Fruit fly (Drosophila melanogaster) whole organism, embryonic: ENCODE results near the gene ea.

ENCODE experiments used
- Ada2b ChIP-seq: fragments of 200-800 bp; sonication (Bioruptor generic); IDR thresholded peaks from 2 replicates; pipeline ENCODE4 v1.3.6; 2022; ENCODE audit warnings: missing biosample characterization, missing genetic modification characterization
- B-H1 ChIP-seq: fragments of 200-800 bp; sonication (Bioruptor generic); IDR thresholded peaks from 3 replicates; pipeline ENCODE4 v1.3.6; 2022; ENCODE audit warnings: missing biosample characterization, missing genetic modification characterization
- Bdp1 ChIP-seq: fragments of 200-800 bp; sonication (Bioruptor generic); optimal IDR thresholded peaks from 3 replicates; lab custom pipeline; 2016; ENCODE audit warnings: missing biosample characterization, missing genetic modification characterization
- Blimp-1 ChIP-seq: fragments of 200-800 bp; sonication (Bioruptor generic); optimal IDR thresholded peaks from 3 replicates; lab custom pipeline; 2018; ENCODE audit warnings: missing biosample characterization, missing genetic modification characterization, mild to moderate bottlenecking, moderate library complexity, missing genetic modification reagents
- CG10431 ChIP-seq: fragments of 200-800 bp; sonication (Bioruptor generic); optimal IDR thresholded peaks from 3 replicates; lab custom pipeline; 2018; ENCODE audit warnings: missing biosample characterization, mild to moderate bottlenecking, missing genetic modification characterization
- CG10565 ChIP-seq: fragments of 200-800 bp; sonication (Bioruptor generic); optimal IDR thresholded peaks from 3 replicates; lab custom pipeline; 2016; ENCODE audit warnings: missing biosample characterization, mild to moderate bottlenecking, missing genetic modification characterization
- CG11560 ChIP-seq: fragments of 200-800 bp; sonication (Bioruptor generic); IDR thresholded peaks from 3 replicates; pipeline ENCODE4 v1.3.6; 2022; ENCODE audit warnings: missing biosample characterization, missing genetic modification characterization
- CG12219 ChIP-seq: fragments of 200-800 bp; sonication (Bioruptor generic); optimal IDR thresholded peaks from 3 replicates; lab custom pipeline; 2018; ENCODE audit warnings: missing biosample characterization, mild to moderate bottlenecking, missing genetic modification characterization
- CG13894 ChIP-seq: fragments of 200-800 bp; sonication (Bioruptor generic); optimal IDR thresholded peaks from 3 replicates; lab custom pipeline; 2018; ENCODE audit warnings: missing biosample characterization, mild to moderate bottlenecking, missing genetic modification characterization, moderate library complexity
- CG15073 ChIP-seq: fragments of 200-800 bp; sonication (Bioruptor generic); optimal IDR thresholded peaks from 2 replicates; lab custom pipeline; 2016; ENCODE audit warnings: missing biosample characterization, missing genetic modification characterization
- CG15269 ChIP-seq: fragments of 200-800 bp; sonication (Bioruptor generic); optimal IDR thresholded peaks from 2 replicates; lab custom pipeline; 2018; ENCODE audit warnings: missing biosample characterization, mild to moderate bottlenecking, missing genetic modification characterization, moderate library complexity
- CG15514 ChIP-seq: fragments of 200-800 bp; sonication (Bioruptor generic); optimal IDR thresholded peaks from 3 replicates; lab custom pipeline; 2017; ENCODE audit warnings: missing biosample characterization, missing genetic modification characterization, mild to moderate bottlenecking, moderate library complexity, missing genetic modification reagents
- CG1647 ChIP-seq: fragments of 200-800 bp; sonication (Bioruptor generic); optimal IDR thresholded peaks from 3 replicates; lab custom pipeline; 2016; ENCODE audit warnings: missing biosample characterization, missing genetic modification characterization
- CG17385 ChIP-seq: fragments of 200-800 bp; sonication (Bioruptor generic); optimal IDR thresholded peaks from 3 replicates; lab custom pipeline; 2018; ENCODE audit warnings: missing biosample characterization, mild to moderate bottlenecking, missing genetic modification characterization
- CG1832 ChIP-seq: fragments of 200-800 bp; sonication (Bioruptor generic); optimal IDR thresholded peaks from 2 replicates; lab custom pipeline; 2017; ENCODE audit warnings: missing biosample characterization, mild to moderate bottlenecking, missing genetic modification characterization, inconsistent platforms
- CG2120 ChIP-seq: fragments of 200-800 bp; sonication (Bioruptor generic); optimal IDR thresholded peaks from 3 replicates; lab custom pipeline; 2016; ENCODE audit warnings: missing biosample characterization, missing genetic modification characterization
- CG2678 ChIP-seq: fragments of 200-800 bp; sonication (Bioruptor generic); optimal IDR thresholded peaks from 3 replicates; lab custom pipeline; 2019; ENCODE audit warnings: missing biosample characterization, mild to moderate bottlenecking, missing genetic modification characterization, moderate library complexity
- CG32532 ChIP-seq: fragments of 200-800 bp; sonication (Bioruptor generic); IDR thresholded peaks from 2 replicates; pipeline ENCODE4 v1.3.6; 2022; ENCODE audit warnings: missing biosample characterization, missing genetic modification characterization
- CG4404 ChIP-seq: fragments of 200-800 bp; sonication (Bioruptor generic); IDR thresholded peaks from 2 replicates; pipeline ENCODE4 v1.3.6; 2022; ENCODE audit warnings: missing biosample characterization, missing genetic modification characterization
- CG6654 ChIP-seq: fragments of 200-800 bp; sonication (Bioruptor generic); optimal IDR thresholded peaks from 2 replicates; lab custom pipeline; 2017; ENCODE audit warnings: missing biosample characterization, mild to moderate bottlenecking, missing genetic modification characterization
- CG8944 ChIP-seq: fragments of 200-800 bp; sonication (Bioruptor generic); optimal IDR thresholded peaks from 3 replicates; lab custom pipeline; 2016; ENCODE audit warnings: missing biosample characterization, missing genetic modification characterization
- CG9437 ChIP-seq: fragments of 200-800 bp; sonication (Bioruptor generic); optimal IDR thresholded peaks from 2 replicates; lab custom pipeline; 2018; ENCODE audit warnings: missing biosample characterization, mild to moderate bottlenecking, missing genetic modification characterization
- CTCF ChIP-seq: fragments of 200-800 bp; sonication (Bioruptor generic); optimal IDR thresholded peaks from 2 replicates; lab custom pipeline; 2017; ENCODE audit warnings: missing biosample characterization, mild to moderate bottlenecking, missing genetic modification characterization, moderate library complexity
- Deaf1 ChIP-seq: fragments of 200-800 bp; optimal IDR thresholded peaks from 3 replicates; lab custom pipeline; 2019; ENCODE audit warnings: missing biosample characterization, mild to moderate bottlenecking, missing genetic modification characterization, moderate library complexity
- Dp ChIP-seq: fragments of 200-800 bp; sonication (Bioruptor generic); optimal IDR thresholded peaks from 2 replicates; lab custom pipeline; 2018; ENCODE audit warnings: missing biosample characterization, mild to moderate bottlenecking, missing genetic modification characterization, moderate library complexity
- Elba2 ChIP-seq: fragments of 200-800 bp; sonication (Bioruptor generic); optimal IDR thresholded peaks from 3 replicates; lab custom pipeline; 2016; ENCODE audit warnings: missing biosample characterization, missing genetic modification characterization
- Hr51 ChIP-seq, 2 experiments: fragments of 200-800 bp; sonication (Bioruptor generic); optimal IDR thresholded peaks; 2 replicates in 1 of 2; 3 replicates in 1 of 2; lab custom pipeline; 2016 to 2018; ENCODE audit warnings: missing biosample characterization in 2 of 2, missing genetic modification characterization in 2 of 2, mild to moderate bottlenecking in 1 of 2, moderate library complexity in 1 of 2
- Lpt ChIP-seq: fragments of >200 bp; optimal IDR thresholded peaks from 2 replicates; lab custom pipeline; 2018; ENCODE audit warnings: missing biosample characterization, missing genetic modification characterization
- Mrtf ChIP-seq: fragments of 200-800 bp; sonication (Bioruptor generic); IDR thresholded peaks from 3 replicates; pipeline ENCODE4 v1.3.6; 2022; ENCODE audit warnings: missing biosample characterization, missing genetic modification characterization
- Rx ChIP-seq: fragments of 200-800 bp; sonication (Bioruptor generic); IDR thresholded peaks from 2 replicates; pipeline ENCODE4 v1.3.6; 2022; ENCODE audit warnings: missing biosample characterization, missing genetic modification characterization
- Stat92E ChIP-seq, 3 experiments: fragments of >200 bp in 2 of 3; fragments of 200-800 bp in 1 of 3; sonication (Bioruptor generic) in 1 of 3; optimal IDR thresholded peaks; 2 replicates each; lab custom pipeline; 2017 to 2019; ENCODE audit warnings: missing biosample characterization in 3 of 3, missing genetic modification characterization in 3 of 3, mild to moderate bottlenecking in 1 of 3, moderate library complexity in 1 of 3
- TFAM ChIP-seq: fragments of 200-800 bp; sonication (Bioruptor generic); optimal IDR thresholded peaks from 2 replicates; lab custom pipeline; 2017; ENCODE audit warnings: missing biosample characterization, missing genetic modification characterization, inconsistent platforms
- Tbp ChIP-seq: fragments of >200 bp; optimal IDR thresholded peaks from 2 replicates; lab custom pipeline; 2018; ENCODE audit warnings: missing biosample characterization, missing genetic modification characterization
- ab ChIP-seq: fragments of 200-800 bp; sonication (Bioruptor generic); optimal IDR thresholded peaks from 2 replicates; lab custom pipeline; 2016; ENCODE audit warnings: missing biosample characterization, missing genetic modification characterization
- ac ChIP-seq: fragments of 200-800 bp; sonication (Bioruptor generic); optimal IDR thresholded peaks from 3 replicates; lab custom pipeline; 2017; ENCODE audit warnings: missing biosample characterization, mild to moderate bottlenecking, missing genetic modification characterization
- ara ChIP-seq: fragments of 200-800 bp; sonication (Bioruptor generic); IDR thresholded peaks from 2 replicates; pipeline ENCODE4 v1.3.6; 2022; ENCODE audit warnings: missing biosample characterization, missing genetic modification characterization
- dimm ChIP-seq: fragments of 200-800 bp; sonication (Bioruptor generic); IDR thresholded peaks from 2 replicates; pipeline ENCODE4 v1.3.6; 2022; ENCODE audit warnings: missing biosample characterization, missing genetic modification characterization
- dm ChIP-seq: fragments of 200-800 bp; sonication (Bioruptor generic); optimal IDR thresholded peaks from 3 replicates; lab custom pipeline; 2016; ENCODE audit warnings: missing biosample characterization, missing genetic modification characterization
- esg ChIP-seq: fragments of 200-800 bp; sonication (Bioruptor generic); conservative IDR thresholded peaks from 2 replicates; pipeline ENCODE4 v1.3.6; 2022; ENCODE audit warnings: missing biosample characterization, missing genetic modification characterization
- exex ChIP-seq: fragments of 200-800 bp; sonication (Bioruptor generic); optimal IDR thresholded peaks from 4 replicates; lab custom pipeline; 2018; ENCODE audit warnings: missing biosample characterization, mild to moderate bottlenecking, missing genetic modification characterization, moderate library complexity
- fu2 ChIP-seq: fragments of 200-800 bp; sonication (Bioruptor generic); optimal IDR thresholded peaks from 2 replicates; lab custom pipeline; 2016; ENCODE audit warnings: missing biosample characterization, missing genetic modification characterization
- hkb ChIP-seq, 2 experiments: fragments of 200-800 bp in 1 of 2; fragments of >200 bp in 1 of 2; sonication (Bioruptor generic) in 1 of 2; IDR thresholded peaks in 1 of 2; optimal IDR thresholded peaks in 1 of 2; 2 replicates each; pipeline versions ENCODE4 v1.3.6 to Lab custom; 2017 to 2022; ENCODE audit warnings: missing biosample characterization in 1 of 2, missing genetic modification characterization in 1 of 2
- nerfin-2 ChIP-seq: fragments of 200-800 bp; sonication (Bioruptor generic); IDR thresholded peaks from 2 replicates; pipeline ENCODE4 v1.3.6; 2022; ENCODE audit warnings: missing biosample characterization, missing genetic modification characterization; ENCODE audit not compliant: partially characterized antibody
- pnt ChIP-seq: fragments of 200-800 bp; sonication (Bioruptor generic); optimal IDR thresholded peaks from 3 replicates; lab custom pipeline; 2016; ENCODE audit warnings: missing biosample characterization, missing genetic modification characterization
- seq ChIP-seq: fragments of 200-800 bp; sonication (Bioruptor generic); IDR thresholded peaks from 2 replicates; pipeline ENCODE4 v1.3.6; 2022; ENCODE audit warnings: missing biosample characterization, missing genetic modification characterization
- tgo ChIP-seq: fragments of 200-800 bp; sonication (Bioruptor generic); IDR thresholded peaks from 3 replicates; pipeline ENCODE4 v1.3.6; 2022; ENCODE audit warnings: missing biosample characterization, missing genetic modification characterization
- trem ChIP-seq: fragments of 200-800 bp; optimal IDR thresholded peaks from 3 replicates; lab custom pipeline; 2019; ENCODE audit warnings: missing biosample characterization, mild to moderate bottlenecking, missing genetic modification characterization, moderate library complexity
- zen ChIP-seq: fragments of 200-800 bp; sonication (Bioruptor generic); optimal IDR thresholded peaks from 3 replicates; lab custom pipeline; 2018; ENCODE audit warnings: missing biosample characterization, mild to moderate bottlenecking, missing genetic modification characterization, moderate library complexity
- zfh1 ChIP-seq: fragments of 200-800 bp; sonication (Bioruptor generic); IDR thresholded peaks from 3 replicates; pipeline ENCODE4 v1.3.6; 2022; ENCODE audit warnings: missing biosample characterization, missing genetic modification characterization

The ea gene

DNA sequence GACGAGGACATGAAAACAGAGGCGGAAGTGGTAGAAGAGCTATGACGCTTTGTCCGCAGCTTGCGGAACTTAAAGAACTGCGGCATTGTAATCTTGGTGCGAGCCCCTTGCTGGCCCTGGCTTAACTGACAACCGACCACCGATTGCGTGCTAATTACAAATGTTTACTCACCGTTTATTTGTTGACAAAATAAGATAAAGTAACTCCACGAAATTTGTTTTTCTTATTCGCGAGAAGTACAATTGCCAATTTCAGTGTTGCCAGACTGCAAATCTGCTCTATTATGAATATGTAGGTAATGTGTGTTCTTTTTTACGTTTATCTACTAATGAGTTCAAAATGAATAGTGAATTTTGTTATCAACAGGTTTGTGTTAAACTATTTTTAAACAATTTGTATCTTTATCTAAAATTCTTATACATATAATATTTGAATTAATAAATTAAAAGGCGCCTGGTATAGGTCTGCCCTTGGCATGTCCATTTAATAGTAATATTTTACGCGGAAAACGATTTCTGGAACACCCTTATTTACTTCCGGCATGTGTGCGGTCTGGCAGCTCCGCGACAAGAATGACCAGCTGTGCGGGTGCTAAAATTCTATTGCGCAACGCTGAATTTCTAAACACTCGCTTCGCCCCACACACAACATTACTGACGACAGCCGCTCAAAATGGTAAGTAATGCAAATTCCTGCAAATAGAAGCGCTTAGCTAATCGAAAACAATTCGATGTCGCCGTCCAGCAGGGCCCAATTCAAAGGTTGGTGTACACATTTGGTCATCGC lies 28.3 kb downstream of the ea start, which contains the start of the genes Atg4b and Hibch (continued):
- peak; percentile 76 for TF ChIP-seq Blimp-1 (GFP tag; lab: Kevin White, UChicago)
- TF ChIP-seq ara (GFP tag; lab: Robert Waterston, UW) = peak; percentile 71; the same call in 1 of the 2 replicates
- peak; percentile 43 for TF ChIP-seq CG12219 (GFP tag; lab: Kevin White, UChicago)
- no peak for TF ChIP-seq nerfin-2 (GFP tag; lab: Robert Waterston, UW)
- TF ChIP-seq pnt (GFP tag; lab: Kevin White, UChicago) = peak; percentile 41
- peak in 1 of 3 experiments; percentile 57 for TF ChIP-seq Stat92E (GFP tag; optimal IDR thresholded peaks at IDR 0.05; lab: Kevin White, UChicago)
- TF ChIP-seq CG13894 = no peak
- TF ChIP-seq Dp (GFP tag; lab: Kevin White, UChicago) = peak; percentile 5
- TF ChIP-seq CG2120 (GFP tag; lab: Kevin White, UChicago) = peak; percentile 77
- TF ChIP-seq seq (GFP tag; lab: Robert Waterston, UW) = peak; percentile 68
- TF ChIP-seq Deaf1 (tag; lab: Kevin White, UChicago) = no peak
- TF ChIP-seq CG8944 (GFP tag; lab: Kevin White, UChicago) = peak; percentile 38
- TF ChIP-seq trem (tag; lab: Kevin White, UChicago) = peak; percentile 87
- peak; percentile 79 for TF ChIP-seq Ada2b (GFP tag; lab: Robert Waterston, UW)
- TF ChIP-seq ab (GFP tag; lab: Kevin White, UChicago) = no peak
- peak; percentile 14 for TF ChIP-seq ac (GFP tag; lab: Kevin White, UChicago)
- peak; percentile 66 for TF ChIP-seq B-H1 (GFP tag; lab: Robert Waterston, UW)
- peak; percentile 46 for TF ChIP-seq CG10431 (GFP tag; lab: Kevin White, UChicago)
- peak; percentile 87 for TF ChIP-seq exex (tag; lab: Kevin White, UChicago)
- peak; percentile 8 for TF ChIP-seq CG1647 (GFP tag; lab: Kevin White, UChicago)
- peak; percentile 22 for TF ChIP-seq fu2
- TF ChIP-seq CG15073 (GFP tag; lab: Kevin White, UChicago) = no peak
- no peak for TF ChIP-seq TFAM (GFP tag; lab: Kevin White, UChicago)
- no peak for TF ChIP-seq CTCF (GFP tag; lab: Kevin White, UChicago)
- peak; percentile 26 for TF ChIP-seq Bdp1 (GFP tag; lab: Kevin White, UChicago)
- peak; percentile 62; the same call in 2 of the 3 replicates for TF ChIP-seq zfh1 (GFP tag; lab: Robert Waterston, UW)
- peak; percentile 84 for TF ChIP-seq Elba2 (GFP tag; lab: Kevin White, UChicago)
- TF ChIP-seq dimm (GFP tag; lab: Robert Waterston, UW) = 0 out of 2 replicates have a peak, but pooled peaks have one; percentile 30
- TF ChIP-seq CG4404 (GFP tag; lab: Robert Waterston, UW) = peak; percentile 87
- TF ChIP-seq CG15514 (GFP tag; lab: Kevin White, UChicago) = peak; percentile 84
- peak; percentile 64 for TF ChIP-seq CG17385 (GFP tag; lab: Kevin White, UChicago)
- peak; percentile 91 for TF ChIP-seq zen (tag; lab: Kevin White, UChicago)
- peak; percentile 24 to 78 for TF ChIP-seq Hr51 (GFP tag; optimal IDR thresholded peaks at IDR 0.05; lab: Kevin White, UChicago)
- peak; percentile 73 for TF ChIP-seq Mrtf (GFP tag; lab: Robert Waterston, UW)
- no peak for TF ChIP-seq Tbp (GFP tag; lab: Kevin White, UChicago)
- no peak for TF ChIP-seq dm
- peak; percentile 86 for TF ChIP-seq CG32532 (GFP tag; lab: Robert Waterston, UW)
- TF ChIP-seq CG6654 (GFP tag; lab: Kevin White, UChicago) = peak; percentile 63
- TF ChIP-seq Lpt (GFP tag; lab: Kevin White, UChicago) = no peak
- TF ChIP-seq Rx = peak; percentile 71; the same call in 1 of the 2 replicates
- TF ChIP-seq CG9437 (GFP tag; lab: Kevin White, UChicago) = peak; percentile 72
- no peak for TF ChIP-seq hkb (optimal IDR thresholded peaks at IDR 0.05; lab: Kevin White, UChicago)
- peak; percentile 57; the same call in 1 of the 2 replicates for TF ChIP-seq hkb (GFP tag; IDR thresholded peaks at IDR 0.05; lab: Robert Waterston, UW)
- no peak for TF ChIP-seq CG10565 (GFP tag; lab: Kevin White, UChicago)
- TF ChIP-seq CG11560 (tag; lab: Robert Waterston, UW) = peak; percentile 49; the same call in 2 of the 3 replicates
- TF ChIP-seq tgo (GFP tag; lab: Robert Waterston, UW) = peak; percentile 72
- TF ChIP-seq CG1832 (GFP tag; lab: Kevin White, UChicago) = no peak
- peak; percentile 76 for TF ChIP-seq esg (GFP tag; lab: Robert Waterston, UW)
- TF ChIP-seq CG15269 (tag; lab: Kevin White, UChicago) = peak; percentile 85
- TF ChIP-seq CG2678 (tag; lab: Kevin White, UChicago) = peak; percentile 93
